Worm (Caenorhabditis elegans): ENCODE measurements around the gene ZK1055.4.

DNA sequence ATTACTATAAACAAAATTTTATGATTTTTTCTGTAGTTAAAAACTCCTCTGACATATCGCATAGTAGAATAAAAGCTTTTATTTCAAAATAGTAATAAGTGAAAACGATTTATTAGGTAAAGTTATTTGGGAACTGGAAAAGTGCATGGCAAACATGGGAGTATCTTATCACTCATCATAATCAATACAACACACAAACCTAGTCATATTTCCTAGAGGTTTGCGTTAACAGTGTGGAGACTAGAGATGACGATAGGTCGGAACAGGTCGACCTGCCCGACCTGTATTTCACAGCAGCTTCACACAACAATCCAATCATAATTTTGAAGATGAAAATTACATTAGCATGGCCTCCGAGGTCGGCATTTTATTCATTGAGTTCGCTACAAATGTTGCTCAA lies 1.9 kb upstream of the ZK1055.4 start, which contains the start of gene EGAP9.3:
- TF ChIP-seq sea-1 (GFP tag; conservative IDR thresholded peaks at IDR 0.05) (no peak), ama-1 (optimal IDR thresholded peaks at IDR 0.05) (no peak), hnd-1 (tag; optimal IDR thresholded peaks at IDR 0.05) (no peak), hmbx-1 (tag; optimal IDR thresholded peaks at IDR 0.05) (no peak), hmg-4 (GFP tag; optimal IDR thresholded peaks at IDR 0.05) (no peak), ets-7 (tag; optimal IDR thresholded peaks at IDR 0.05) (no peak), tra-4 (tag; optimal IDR thresholded peaks at IDR 0.05) (no peak), pes-1 (GFP tag; IDR thresholded peaks at IDR 0.05) (no peak), tbx-37 (GFP tag; conservative IDR thresholded peaks at IDR 0.05) (no peak), B0310.2 (tag; optimal IDR thresholded peaks at IDR 0.05) (no peak), ceh-13 (GFP tag; optimal IDR thresholded peaks at IDR 0.05) (no peak), aly-1 (tag; optimal IDR thresholded peaks at IDR 0.05) (no peak)
